Fruit fly (Drosophila melanogaster) whole organism, embryonic: ENCODE measurements around the gene CG2111.
"Not testable (repeated sequence)": the region's sequence is repeated elsewhere in the genome, so short reads cannot be mapped to it uniquely, and the experiment has no call there.

Source experiments
- ATbp ChIP-seq: fragments of 200-800 bp; sonication (Bioruptor generic); optimal IDR thresholded peaks from 2 replicates; lab custom pipeline; 2017; ENCODE audit warnings: missing biosample characterization, mild to moderate bottlenecking, missing genetic modification characterization, missing genetic modification reagents
- Ada2b ChIP-seq: fragments of 200-800 bp; sonication (Bioruptor generic); IDR thresholded peaks from 2 replicates; pipeline ENCODE4 v1.3.6; 2022; ENCODE audit warnings: missing biosample characterization, missing genetic modification characterization
- CG10462 ChIP-seq: fragments of 200-800 bp; sonication (Bioruptor generic); optimal IDR thresholded peaks from 2 replicates; lab custom pipeline; 2016; ENCODE audit warnings: missing biosample characterization, missing genetic modification characterization
- CG10565 ChIP-seq: fragments of 200-800 bp; sonication (Bioruptor generic); optimal IDR thresholded peaks from 3 replicates; lab custom pipeline; 2016; ENCODE audit warnings: missing biosample characterization, mild to moderate bottlenecking, missing genetic modification characterization
- CG10979 ChIP-seq: fragments of 200-800 bp; sonication (Bioruptor generic); optimal IDR thresholded peaks from 2 replicates; lab custom pipeline; 2018; ENCODE audit warnings: missing biosample characterization, mild to moderate bottlenecking, missing genetic modification characterization, moderate library complexity
- CG11247 ChIP-seq: fragments of 200-800 bp; sonication (Bioruptor generic); IDR thresholded peaks from 2 replicates; pipeline ENCODE4 v1.3.6; 2022; ENCODE audit warnings: missing biosample characterization, missing genetic modification characterization
- CG1233 ChIP-seq: fragments of 200-800 bp; sonication (Bioruptor generic); optimal IDR thresholded peaks from 4 replicates; lab custom pipeline; 2018; ENCODE audit warnings: missing biosample characterization, mild to moderate bottlenecking, missing genetic modification characterization
- CG15011 ChIP-seq: fragments of 200-800 bp; sonication (Bioruptor generic); optimal IDR thresholded peaks from 3 replicates; lab custom pipeline; 2018; ENCODE audit warnings: missing biosample characterization, mild to moderate bottlenecking, missing genetic modification characterization
- CG15601 ChIP-seq: fragments of 200-800 bp; sonication (Bioruptor generic); optimal IDR thresholded peaks from 3 replicates; lab custom pipeline; 2019; ENCODE audit warnings: missing biosample characterization, mild to moderate bottlenecking, missing genetic modification characterization, moderate library complexity
- CG17612 ChIP-seq: fragments of 200-800 bp; sonication (Bioruptor generic); IDR thresholded peaks from 2 replicates; pipeline ENCODE4 v1.3.6; 2022; ENCODE audit warnings: missing biosample characterization, missing genetic modification characterization
- CG2116 ChIP-seq: fragments of 200-800 bp; sonication (Bioruptor generic); optimal IDR thresholded peaks from 3 replicates; lab custom pipeline; 2018; ENCODE audit warnings: missing biosample characterization, mild to moderate bottlenecking, missing genetic modification characterization
- CG3847 ChIP-seq: fragments of 200-800 bp; sonication (Bioruptor generic); IDR thresholded peaks from 2 replicates; pipeline ENCODE4 v1.3.6; 2022; ENCODE audit warnings: missing biosample characterization, missing genetic modification characterization
- CG3995 ChIP-seq: fragments of 200-800 bp; sonication (Bioruptor generic); optimal IDR thresholded peaks from 3 replicates; lab custom pipeline; 2016; ENCODE audit warnings: missing biosample characterization, missing genetic modification characterization
- CG4328 ChIP-seq: fragments of 200-800 bp; sonication (Bioruptor generic); optimal IDR thresholded peaks from 3 replicates; lab custom pipeline; 2017; ENCODE audit warnings: missing biosample characterization, missing genetic modification reagents, missing genetic modification characterization
- CG4424 ChIP-seq: fragments of 200-800 bp; sonication (Bioruptor generic); optimal IDR thresholded peaks from 3 replicates; lab custom pipeline; 2016; ENCODE audit warnings: missing biosample characterization, missing genetic modification characterization
- CG7271 ChIP-seq: fragments of 200-800 bp; sonication (Bioruptor generic); optimal IDR thresholded peaks from 2 replicates; lab custom pipeline; 2018; ENCODE audit warnings: missing biosample characterization, mild to moderate bottlenecking, missing genetic modification characterization, moderate library complexity
- CTCF ChIP-seq: fragments of 200-800 bp; sonication (Bioruptor generic); optimal IDR thresholded peaks from 2 replicates; lab custom pipeline; 2017; ENCODE audit warnings: missing biosample characterization, mild to moderate bottlenecking, missing genetic modification characterization, moderate library complexity
- CkIIα-i1 ChIP-seq: fragments of 200-800 bp; sonication (Bioruptor generic); IDR thresholded peaks from 2 replicates; pipeline ENCODE4 v1.3.6; 2022; ENCODE audit warnings: missing biosample characterization, missing genetic modification characterization
- Deaf1 ChIP-seq: fragments of 200-800 bp; optimal IDR thresholded peaks from 3 replicates; lab custom pipeline; 2019; ENCODE audit warnings: missing biosample characterization, mild to moderate bottlenecking, missing genetic modification characterization, moderate library complexity
- Dfd ChIP-seq, 2 experiments: fragments of >200 bp; optimal IDR thresholded peaks; 2 replicates each; lab custom pipeline; 2017; ENCODE audit warnings: missing biosample characterization in 2 of 2, missing genetic modification characterization in 2 of 2
- Doc3 ChIP-seq: fragments of 200-800 bp; sonication (Bioruptor generic); IDR thresholded peaks from 3 replicates; pipeline ENCODE4 v1.3.6; 2022; ENCODE audit warnings: missing biosample characterization, missing genetic modification characterization; ENCODE audit not compliant: partially characterized antibody
- Ets65A ChIP-seq: fragments of 200-800 bp; sonication (Bioruptor generic); peaks from one replicate; lab custom pipeline; 2016; ENCODE audit warnings: missing biosample characterization, missing genetic modification characterization
- H2.0 ChIP-seq: fragments of 200-800 bp; sonication (Bioruptor generic); IDR thresholded peaks from 2 replicates; pipeline ENCODE4 v1.3.6; 2022; ENCODE audit warnings: missing biosample characterization, missing genetic modification characterization
- Hr78 ChIP-seq, 2 experiments: fragments of 200-800 bp in 1 of 2; fragments of >200 bp in 1 of 2; sonication (Bioruptor generic) in 1 of 2; optimal IDR thresholded peaks; 2 replicates each; lab custom pipeline; 2017 to 2019; ENCODE audit warnings: missing biosample characterization in 2 of 2, missing genetic modification characterization in 2 of 2, mild to moderate bottlenecking in 1 of 2, moderate library complexity in 1 of 2
- Med ChIP-seq: fragments of 200-800 bp; sonication (Bioruptor generic); peaks from one replicate; lab custom pipeline; 2016; ENCODE audit warnings: missing biosample characterization, missing genetic modification characterization, mild to moderate bottlenecking, inconsistent platforms, moderate library complexity
- Meics ChIP-seq: fragments of 200-800 bp; sonication (Bioruptor generic); optimal IDR thresholded peaks from 2 replicates; lab custom pipeline; 2017; ENCODE audit warnings: missing biosample characterization, mild to moderate bottlenecking, missing genetic modification characterization
- NFAT ChIP-seq: fragments of 200-800 bp; sonication (Bioruptor generic); IDR thresholded peaks from 2 replicates; pipeline ENCODE4 v1.3.6; 2022; ENCODE audit warnings: missing biosample characterization, missing genetic modification characterization
- Nf-YB ChIP-seq: fragments of 200-800 bp; sonication (Bioruptor generic); optimal IDR thresholded peaks from 3 replicates; lab custom pipeline; 2019; ENCODE audit warnings: missing biosample characterization, mild to moderate bottlenecking, missing genetic modification characterization, moderate library complexity
- Optix ChIP-seq: fragments of 200-800 bp; sonication (Bioruptor generic); IDR thresholded peaks from 3 replicates; pipeline ENCODE4 v1.3.6; 2022; ENCODE audit warnings: missing biosample characterization, missing genetic modification characterization
- Poxn ChIP-seq: fragments of 200-800 bp; sonication (Bioruptor generic); IDR thresholded peaks from 2 replicates; pipeline ENCODE4 v1.3.6; 2022; ENCODE audit warnings: missing biosample characterization, missing genetic modification characterization
- TFAM ChIP-seq: fragments of 200-800 bp; sonication (Bioruptor generic); optimal IDR thresholded peaks from 2 replicates; lab custom pipeline; 2017; ENCODE audit warnings: missing biosample characterization, missing genetic modification characterization, inconsistent platforms
- crp ChIP-seq, 2 experiments: fragments of 200-800 bp; sonication (Bioruptor generic); optimal IDR thresholded peaks; 2 replicates in 1 of 2; 3 replicates in 1 of 2; lab custom pipeline; 2017; ENCODE audit warnings: missing biosample characterization in 2 of 2, missing genetic modification characterization in 2 of 2, mild to moderate bottlenecking in 1 of 2, moderate library complexity in 1 of 2
- dmrt11E ChIP-seq: fragments of 200-800 bp; sonication (Bioruptor generic); optimal IDR thresholded peaks from 3 replicates; lab custom pipeline; 2018; ENCODE audit warnings: missing biosample characterization, mild to moderate bottlenecking, missing genetic modification characterization, moderate library complexity
- ewg ChIP-seq: fragments of 200-800 bp; sonication (Bioruptor generic); optimal IDR thresholded peaks from 3 replicates; lab custom pipeline; 2017; ENCODE audit warnings: mild to moderate bottlenecking, missing biosample characterization, missing genetic modification reagents, missing genetic modification characterization
- ken ChIP-seq: fragments of 200-800 bp; sonication (Bioruptor generic); IDR thresholded peaks from 3 replicates; pipeline ENCODE4 v1.3.6; 2022; ENCODE audit warnings: missing biosample characterization, missing genetic modification characterization
- nerfin-1 ChIP-seq: fragments of 200-800 bp; sonication (Bioruptor generic); optimal IDR thresholded peaks from 3 replicates; lab custom pipeline; 2019; ENCODE audit warnings: missing biosample characterization, mild to moderate bottlenecking, missing genetic modification characterization, moderate library complexity
- pnt ChIP-seq: fragments of 200-800 bp; sonication (Bioruptor generic); optimal IDR thresholded peaks from 3 replicates; lab custom pipeline; 2016; ENCODE audit warnings: missing biosample characterization, missing genetic modification characterization
- pzg ChIP-seq: fragments of 200-800 bp; sonication (Bioruptor generic); optimal IDR thresholded peaks from 3 replicates; lab custom pipeline; 2018; ENCODE audit warnings: missing biosample characterization, mild to moderate bottlenecking, missing genetic modification characterization, moderate library complexity
- salm ChIP-seq: fragments of 200-800 bp; sonication (Bioruptor generic); optimal IDR thresholded peaks from 2 replicates; lab custom pipeline; 2018; ENCODE audit warnings: missing biosample characterization, mild to moderate bottlenecking, missing genetic modification characterization
- sens ChIP-seq: fragments of 200-800 bp; sonication (Bioruptor generic); peaks from one replicate; lab custom pipeline; 2016; ENCODE audit warnings: missing biosample characterization, missing genetic modification characterization
- seq ChIP-seq: fragments of 200-800 bp; sonication (Bioruptor generic); IDR thresholded peaks from 2 replicates; pipeline ENCODE4 v1.3.6; 2022; ENCODE audit warnings: missing biosample characterization, missing genetic modification characterization
- sob ChIP-seq: fragments of 200-800 bp; sonication (Bioruptor generic); IDR thresholded peaks from 2 replicates; pipeline ENCODE4 v1.3.6; 2022; ENCODE audit warnings: missing biosample characterization, missing genetic modification characterization
- stwl ChIP-seq: fragments of 200-800 bp; sonication (Bioruptor generic); optimal IDR thresholded peaks from 3 replicates; lab custom pipeline; 2018; ENCODE audit warnings: missing biosample characterization, mild to moderate bottlenecking, missing genetic modification characterization, moderate library complexity
- z ChIP-seq: fragments of 200-800 bp; sonication (Bioruptor generic); IDR thresholded peaks from 3 replicates; pipeline ENCODE4 v1.3.6; 2022; ENCODE audit warnings: missing biosample characterization, missing genetic modification characterization
- zf30C ChIP-seq: fragments of 200-800 bp; sonication (Bioruptor generic); optimal IDR thresholded peaks from 3 replicates; lab custom pipeline; 2018; ENCODE audit warnings: missing biosample characterization, mild to moderate bottlenecking, missing genetic modification characterization

Gene CG2111

dm6 chrX:10621202-10621990 is 36.1 kb upstream of the CG2111 start (continued):
- TF ChIP-seq Med (GFP tag; lab: Kevin White, UChicago) (peak; percentile 53), sob (GFP tag; lab: Robert Waterston, UW) (no peak), stwl (peak; percentile 13), nerfin-1 (peak; percentile 9), NFAT (GFP tag; lab: Robert Waterston, UW) (peak; percentile 17; the same call in 1 of the 2 replicates)

dm6 chrX:10623125-10623524 is 34.4 kb upstream of the CG2111 start, which contains the start of gene Rab9Db:
Gene Rab9Db, minus strand, starts transcription at chrX:10623225.
- TF ChIP-seq Doc3 (GFP tag; lab: Robert Waterston, UW); z (GFP tag; lab: Robert Waterston, UW); Hr78 (GFP tag; optimal IDR thresholded peaks at IDR 0.05; lab: Kevin White, UChicago): not testable (repeated sequence)

dm6 chrX:10627062-10627756 is 30.3 kb upstream of the CG2111 start, which contains the start of the genes CG9806 and X11Lbeta:
Gene CG9806, minus strand, starts transcription at chrX:10627112.
Gene X11Lbeta, plus strand, starts transcription at chrX:10627737.
- no peak for TF ChIP-seq CG10462 (GFP tag; lab: Kevin White, UChicago)
- no peak for TF ChIP-seq salm (tag; lab: Kevin White, UChicago)
- TF ChIP-seq CG11247 (GFP tag; lab: Robert Waterston, UW), result no peak
- no peak for TF ChIP-seq CkIIα-i1 (GFP tag; lab: Robert Waterston, UW)
- TF ChIP-seq Dfd (GFP tag; optimal IDR thresholded peaks at IDR 0.05; lab: Kevin White, UChicago), result no peak
- TF ChIP-seq CG2116 (GFP tag; lab: Kevin White, UChicago), result peak; percentile 26
- TF ChIP-seq Optix (GFP tag; lab: Robert Waterston, UW), result no peak
- peak; percentile 0 for TF ChIP-seq zf30C (GFP tag; lab: Kevin White, UChicago)
- no peak for TF ChIP-seq TFAM
- TF ChIP-seq CTCF (GFP tag; lab: Kevin White, UChicago), result peak; percentile 88
- TF ChIP-seq CG17612 (GFP tag; lab: Robert Waterston, UW), result no peak
- no peak for TF ChIP-seq CG15011
- TF ChIP-seq CG10565 (GFP tag; lab: Kevin White, UChicago), result no peak
- TF ChIP-seq ewg (GFP tag; lab: Kevin White, UChicago), result peak; percentile 93
- TF ChIP-seq sens, result no peak
- peak; percentile 3 for TF ChIP-seq Deaf1
- TF ChIP-seq CG4424 (GFP tag; lab: Kevin White, UChicago), result no peak
- peak; percentile 64; the same call in 1 of the 2 replicates for TF ChIP-seq seq (GFP tag; lab: Robert Waterston, UW)
- no peak for TF ChIP-seq Ada2b (GFP tag; lab: Robert Waterston, UW)
- TF ChIP-seq CG15601 (tag; lab: Kevin White, UChicago), result no peak
- TF ChIP-seq Med (GFP tag; lab: Kevin White, UChicago), result peak; percentile 31
- no peak for TF ChIP-seq H2.0 (GFP tag; lab: Robert Waterston, UW)
- no peak for TF ChIP-seq z (GFP tag; lab: Robert Waterston, UW)
- TF ChIP-seq crp (GFP tag; optimal IDR thresholded peaks at IDR 0.05; lab: Kevin White, UChicago), result peak in 1 of 2 experiments; percentile 54
- peak; percentile 27 for TF ChIP-seq Ets65A (GFP tag; lab: Kevin White, UChicago)
- TF ChIP-seq Poxn, result no peak
- no peak for TF ChIP-seq ken (GFP tag; lab: Robert Waterston, UW)
- TF ChIP-seq Nf-YB (GFP tag; lab: Kevin White, UChicago), result no peak
- no peak for TF ChIP-seq CG3995
- TF ChIP-seq dmrt11E (tag; lab: Kevin White, UChicago), result no peak
- TF ChIP-seq pnt, result no peak
- TF ChIP-seq CG1233 (GFP tag; lab: Kevin White, UChicago), result no peak
- TF ChIP-seq ATbp (GFP tag; lab: Kevin White, UChicago), result no peak
- peak; percentile 14 for TF ChIP-seq pzg (GFP tag; lab: Kevin White, UChicago)
- no peak for TF ChIP-seq Meics (GFP tag; lab: Kevin White, UChicago)
- no peak for TF ChIP-seq CG4328 (GFP tag; lab: Kevin White, UChicago)
- TF ChIP-seq CG10979 (tag; lab: Kevin White, UChicago), result no peak
- no peak for TF ChIP-seq CG7271 (tag; lab: Kevin White, UChicago)
- no peak for TF ChIP-seq CG3847 (GFP tag; lab: Robert Waterston, UW)
